ENCODE assay signal across 1 worm cellular context in genomic region chrIV:4171531-4172163, ce11.
A peak's percentile ranks its signal among the peaks of the same experiment; 100 is the strongest.
TF ChIP-seq lines count a peak whose summit lies in the region.

Gene K08D10.13, minus strand, starts transcription at chrIV:4171581.
Gene rnp-2, plus strand, starts transcription at chrIV:4172076.

TF ChIP-seq in whole organism, L1 larva, 84 proteins besides CTCF, POLR2A, EP300 and RAD21 (continued from another document):
- TF ChIP-seq skn-1 (tag; optimal IDR thresholded peaks at IDR 0.05; lab: Kevin White, UChicago): no peak
- TF ChIP-seq Y116A8C.19 (tag; optimal IDR thresholded peaks at IDR 0.05; lab: Kevin White, UChicago; ENCODE audit: borderline replicate concordance): no peak
- peak; percentile 1 for TF ChIP-seq fkh-10 (GFP tag; optimal IDR thresholded peaks at IDR 0.05; lab: Kevin White, UChicago)
- TF ChIP-seq C04F5.9 (tag; optimal IDR thresholded peaks at IDR 0.05; lab: Kevin White, UChicago): peak; percentile 16
- no peak for TF ChIP-seq sptf-1 (tag; optimal IDR thresholded peaks at IDR 0.05; lab: Kevin White, UChicago)
- no peak for TF ChIP-seq blmp-1 (tag; optimal IDR thresholded peaks at IDR 0.05; lab: Kevin White, UChicago)
- no peak for TF ChIP-seq pag-3 (tag; optimal IDR thresholded peaks at IDR 0.05; lab: Kevin White, UChicago; ENCODE audit: borderline replicate concordance, insufficient read depth)
- TF ChIP-seq aly-2 (tag; optimal IDR thresholded peaks at IDR 0.05; lab: Kevin White, UChicago): no peak
- TF ChIP-seq nhr-90 (tag; optimal IDR thresholded peaks at IDR 0.05; lab: Kevin White, UChicago; ENCODE audit: poor library complexity): peak; percentile 59
- no peak for TF ChIP-seq nhr-76 (tag; optimal IDR thresholded peaks at IDR 0.05; lab: Kevin White, UChicago)
- TF ChIP-seq sox-4 (tag; optimal IDR thresholded peaks at IDR 0.05; lab: Kevin White, UChicago): peak; percentile 27
- TF ChIP-seq aha-1 (tag; optimal IDR thresholded peaks at IDR 0.05; lab: Kevin White, UChicago): no peak
- peak; percentile 52 for TF ChIP-seq F16B12.6 (tag; optimal IDR thresholded peaks at IDR 0.05; lab: Kevin White, UChicago)
- TF ChIP-seq ztf-4 (tag; optimal IDR thresholded peaks at IDR 0.05; lab: Kevin White, UChicago): no peak
- TF ChIP-seq ceh-8 (GFP tag; optimal IDR thresholded peaks at IDR 0.05; lab: Kevin White, UChicago): no peak
- TF ChIP-seq dsc-1 (tag; optimal IDR thresholded peaks at IDR 0.05; lab: Kevin White, UChicago): no peak
- TF ChIP-seq vab-15 (tag; optimal IDR thresholded peaks at IDR 0.05; lab: Kevin White, UChicago): no peak
- no peak for TF ChIP-seq mef-2 (tag; optimal IDR thresholded peaks at IDR 0.05; lab: Kevin White, UChicago)
- peak; percentile 60 for TF ChIP-seq lin-14 (GFP tag; optimal IDR thresholded peaks at IDR 0.05; lab: Kevin White, UChicago)
- peak; percentile 54 for TF ChIP-seq swsn-7 (tag; optimal IDR thresholded peaks at IDR 0.05; lab: Kevin White, UChicago)
- TF ChIP-seq grh-1 (GFP tag; IDR thresholded peaks at IDR 0.05; lab: Robert Waterston, UW): no peak
- TF ChIP-seq efl-3 (GFP tag; optimal IDR thresholded peaks at IDR 0.05; lab: Kevin White, UChicago): no peak
- no peak for TF ChIP-seq unc-98 (GFP tag; IDR thresholded peaks at IDR 0.05; lab: Robert Waterston, UW)
- no peak for TF ChIP-seq elt-3 (tag; optimal IDR thresholded peaks at IDR 0.05; lab: Kevin White, UChicago)
- no peak for TF ChIP-seq unc-86 (tag; optimal IDR thresholded peaks at IDR 0.05; lab: Kevin White, UChicago)
- no peak for TF ChIP-seq C34B4.2 (tag; optimal IDR thresholded peaks at IDR 0.05; lab: Kevin White, UChicago)
- TF ChIP-seq snu-23 (GFP tag; optimal IDR thresholded peaks at IDR 0.05; lab: Kevin White, UChicago): no peak
- peak; percentile 76 to 79 for TF ChIP-seq lsy-2 (tag; optimal IDR thresholded peaks at IDR 0.05; lab: Kevin White, UChicago)
- peak; percentile 88 for TF ChIP-seq rnt-1 (tag; optimal IDR thresholded peaks at IDR 0.05; lab: Kevin White, UChicago)
- TF ChIP-seq isw-1 (GFP tag; IDR thresholded peaks at IDR 0.05; lab: Robert Waterston, UW): peak; percentile 29
- peak; percentile 59 to 70 for TF ChIP-seq efl-1 (optimal IDR thresholded peaks at IDR 0.05; lab: Kevin White, UChicago)
- TF ChIP-seq efl-1 (GFP tag; optimal IDR thresholded peaks at IDR 0.05 in 1 of 2; lab: Kevin White, UChicago): peak; percentile 72 to 94
- TF ChIP-seq pqm-1 (tag; optimal IDR thresholded peaks at IDR 0.05; lab: Kevin White, UChicago): no peak
- TF ChIP-seq unc-130 (tag; optimal IDR thresholded peaks at IDR 0.05; lab: Kevin White, UChicago): peak; percentile 22
- peak; percentile 73 for TF ChIP-seq mep-1 (tag; optimal IDR thresholded peaks at IDR 0.05; lab: Kevin White, UChicago)
- peak; percentile 28 for TF ChIP-seq C16A3.4 (tag; optimal IDR thresholded peaks at IDR 0.05; lab: Kevin White, UChicago)
- no peak for TF ChIP-seq alr-1 (tag; optimal IDR thresholded peaks at IDR 0.05; lab: Kevin White, UChicago; ENCODE audit: borderline replicate concordance)
- peak; percentile 65 to 66 for TF ChIP-seq lin-35 (GFP tag; optimal IDR thresholded peaks at IDR 0.05; lab: Kevin White, UChicago)
- no peak for TF ChIP-seq nhr-84 (tag; optimal IDR thresholded peaks at IDR 0.05; lab: Kevin White, UChicago)
- peak; percentile 79 for TF ChIP-seq ceh-90 (tag; optimal IDR thresholded peaks at IDR 0.05; lab: Kevin White, UChicago)
- no peak for TF ChIP-seq nhr-77 (tag; optimal IDR thresholded peaks at IDR 0.05; lab: Kevin White, UChicago)
- TF ChIP-seq mab-9 (GFP tag; IDR thresholded peaks at IDR 0.05; lab: Robert Waterston, UW): no peak
- peak; percentile 27 for TF ChIP-seq nhr-20 (tag; optimal IDR thresholded peaks at IDR 0.05; lab: Kevin White, UChicago)
- no peak for TF ChIP-seq zag-1 (tag; optimal IDR thresholded peaks at IDR 0.05; lab: Kevin White, UChicago)
- TF ChIP-seq ces-1 (GFP tag; optimal IDR thresholded peaks at IDR 0.05; lab: Kevin White, UChicago): no peak
- TF ChIP-seq lir-3 (tag; optimal IDR thresholded peaks at IDR 0.05; lab: Kevin White, UChicago; ENCODE audit: poor library complexity): no peak
- peak; percentile 69 for TF ChIP-seq nhr-71 (tag; optimal IDR thresholded peaks at IDR 0.05; lab: Kevin White, UChicago)
- TF ChIP-seq nhr-28 (tag; optimal IDR thresholded peaks at IDR 0.05; lab: Kevin White, UChicago): no peak
- peak; percentile 45 to 67 (median 58) for TF ChIP-seq ceh-82 (tag; optimal IDR thresholded peaks at IDR 0.05; lab: Kevin White, UChicago)
- no peak for TF ChIP-seq unc-62 (GFP tag; optimal IDR thresholded peaks at IDR 0.05; lab: Kevin White, UChicago)
- TF ChIP-seq nhr-19 (GFP tag; conservative IDR thresholded peaks at IDR 0.05; lab: Robert Waterston, UW): no peak; the same call in 1 of the 2 replicates
- TF ChIP-seq irx-1 (tag; optimal IDR thresholded peaks at IDR 0.05; lab: Kevin White, UChicago): peak; percentile 61
- TF ChIP-seq nhr-237 (tag; optimal IDR thresholded peaks at IDR 0.05; lab: Kevin White, UChicago): no peak
- TF ChIP-seq sup-37 (GFP tag; optimal IDR thresholded peaks at IDR 0.05; lab: Kevin White, UChicago): no peak
- TF ChIP-seq mdl-1 (tag; optimal IDR thresholded peaks at IDR 0.05; lab: Kevin White, UChicago): no peak
- peak; percentile 66 for TF ChIP-seq nhr-47 (tag; optimal IDR thresholded peaks at IDR 0.05; lab: Kevin White, UChicago)
- no peak for TF ChIP-seq hlh-4 (tag; optimal IDR thresholded peaks at IDR 0.05; lab: Kevin White, UChicago)
- TF ChIP-seq jun-1 (tag; optimal IDR thresholded peaks at IDR 0.05; lab: Kevin White, UChicago): no peak
- peak; percentile 60 for TF ChIP-seq tbx-2 (tag; optimal IDR thresholded peaks at IDR 0.05; lab: Kevin White, UChicago)
- no peak for TF ChIP-seq elt-2 (tag; optimal IDR thresholded peaks at IDR 0.05; lab: Kevin White, UChicago)
- no peak for TF ChIP-seq ama-1 (optimal IDR thresholded peaks at IDR 0.05; lab: Kevin White, UChicago)
- TF ChIP-seq nhr-11 (tag; optimal IDR thresholded peaks at IDR 0.05; lab: Kevin White, UChicago): no peak
- TF ChIP-seq ztf-11 (tag; optimal IDR thresholded peaks at IDR 0.05; lab: Kevin White, UChicago): peak in 1 of 2 experiments; percentile 59
- TF ChIP-seq ceh-88 (GFP tag; IDR thresholded peaks at IDR 0.05; lab: Robert Waterston, UW): no peak
- no peak for TF ChIP-seq hlh-17 (GFP tag; optimal IDR thresholded peaks at IDR 0.05; lab: Kevin White, UChicago; ENCODE audit: borderline replicate concordance)
- no peak for TF ChIP-seq nhr-12 (tag; optimal IDR thresholded peaks at IDR 0.05; lab: Kevin White, UChicago)
